Fruit fly (Drosophila melanogaster): Measurements from ENCODE around the gene CG14086.

CG14086 gene

DNA sequence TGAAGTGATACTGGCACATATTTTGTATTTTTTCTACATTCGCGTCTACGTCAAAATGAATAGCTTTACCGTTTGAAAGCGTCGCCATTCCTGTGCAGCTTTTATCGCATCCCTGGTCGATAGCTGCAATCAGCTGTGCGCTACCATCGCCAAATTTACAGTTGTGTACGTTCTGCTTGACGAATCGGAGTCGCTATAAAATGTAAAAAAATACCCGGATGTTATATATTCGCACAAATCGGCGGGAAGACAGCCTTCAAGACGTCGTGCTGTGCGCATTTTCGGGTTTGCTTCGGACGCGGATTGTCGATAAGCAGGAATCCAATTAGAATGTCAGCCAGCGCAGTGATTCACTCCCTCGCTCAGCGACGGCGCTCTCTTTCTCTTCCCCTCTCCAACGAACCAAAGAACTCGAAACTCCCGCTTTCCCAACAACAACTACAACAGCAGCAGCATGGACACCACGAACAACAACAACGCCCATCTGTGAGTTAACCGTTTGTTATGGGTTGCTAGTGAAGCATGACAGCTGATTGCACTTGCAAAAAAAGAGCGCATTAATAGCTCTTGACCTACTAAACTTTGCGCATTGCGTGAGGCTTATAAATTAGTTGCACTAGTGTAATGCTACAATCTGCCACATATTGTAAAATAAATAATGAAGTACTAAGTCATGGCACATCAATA is 19.2 kb downstream of the CG14086 start (continued):
- peak; percentile 1; the same call in 1 of the 2 replicates for TF ChIP-seq Xrp1 (GFP tag; IDR thresholded peaks at IDR 0.05)
- TF ChIP-seq Dp (GFP tag; optimal IDR thresholded peaks at IDR 0.05) = peak; percentile 40
- TF ChIP-seq CkIIα-i1 (GFP tag; IDR thresholded peaks at IDR 0.05) = no peak
- peak; percentile 3 for TF ChIP-seq Blimp-1 (GFP tag; optimal IDR thresholded peaks at IDR 0.05)
- TF ChIP-seq Dll (GFP tag; IDR thresholded peaks at IDR 0.05; ENCODE audit: partially characterized antibody) = 0 out of 4 replicates have a peak, but pooled peaks have one; percentile 34

DNA sequence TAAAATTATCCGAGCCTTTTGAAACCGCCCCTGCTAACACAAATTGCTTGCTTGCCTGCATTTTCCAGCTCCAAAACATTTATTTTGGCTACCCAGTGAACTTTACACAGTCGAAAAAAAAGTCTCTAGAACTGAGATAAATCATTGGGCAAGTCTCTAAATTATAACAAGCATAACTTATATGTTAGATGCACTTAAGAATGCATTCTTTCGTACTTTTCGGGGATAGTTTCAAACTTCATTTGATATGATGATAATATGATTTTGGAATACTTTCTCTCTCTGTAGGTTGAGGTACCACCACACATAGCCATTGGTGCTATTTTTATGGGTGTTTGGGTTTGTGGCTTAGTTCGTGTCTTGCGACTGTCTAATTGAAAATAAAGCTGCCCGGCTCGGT is 39.3 kb downstream of the CG14086 start:
- TF ChIP-seq HmgD (GFP tag; optimal IDR thresholded peaks at IDR 0.05) = no peak
- no peak for TF ChIP-seq ken (GFP tag; IDR thresholded peaks at IDR 0.05)
- peak; percentile 94 for TF ChIP-seq Drgx (GFP tag; IDR thresholded peaks at IDR 0.05)
- no peak for TF ChIP-seq CG2712 (tag; optimal IDR thresholded peaks at IDR 0.05)
- no peak for TF ChIP-seq CrebB (tag; optimal IDR thresholded peaks at IDR 0.05)
- no peak for TF ChIP-seq CG17829 (tag; optimal IDR thresholded peaks at IDR 0.05)
- TF ChIP-seq lab (GFP tag; optimal IDR thresholded peaks at IDR 0.05) = no peak
- TF ChIP-seq CG4282 (GFP tag; optimal IDR thresholded peaks at IDR 0.05) = no peak
- TF ChIP-seq cwo (GFP tag; optimal IDR thresholded peaks at IDR 0.05) = no peak
- TF ChIP-seq psq (GFP tag; optimal IDR thresholded peaks at IDR 0.05) = no peak
- TF ChIP-seq disco-r (GFP tag; optimal IDR thresholded peaks at IDR 0.05) = no peak
- no peak for TF ChIP-seq Sin3A (optimal IDR thresholded peaks at IDR 0.05)
- no peak for TF ChIP-seq ERR (GFP tag; optimal IDR thresholded peaks at IDR 0.05)
- TF ChIP-seq CG9932 (GFP tag; IDR thresholded peaks at IDR 0.05) = no peak
- no peak for TF ChIP-seq CG7372 (GFP tag; IDR thresholded peaks at IDR 0.05)
- no peak for TF ChIP-seq bbx (GFP tag; IDR thresholded peaks at IDR 0.05; ENCODE audit: partially characterized antibody)
- no peak for TF ChIP-seq vnd (GFP tag; IDR thresholded peaks at IDR 0.05; ENCODE audit: partially characterized antibody)
- no peak for TF ChIP-seq CG7928 (GFP tag; optimal IDR thresholded peaks at IDR 0.05)
- no peak for TF ChIP-seq bigmax (GFP tag; optimal IDR thresholded peaks at IDR 0.05)
- TF ChIP-seq Bteb2 (GFP tag; optimal IDR thresholded peaks at IDR 0.05) = no peak
- no peak for TF ChIP-seq CG30403 (GFP tag; optimal IDR thresholded peaks at IDR 0.05)
- peak; percentile 34 for TF ChIP-seq fd96Cb (tag; optimal IDR thresholded peaks at IDR 0.05)
- TF ChIP-seq ci (GFP tag; IDR thresholded peaks at IDR 0.05) = no peak
- no peak for TF ChIP-seq CG3281 (GFP tag; optimal IDR thresholded peaks at IDR 0.05)
- TF ChIP-seq pb (GFP tag; optimal IDR thresholded peaks at IDR 0.05) = no peak
- no peak for TF ChIP-seq CG13123 (GFP tag; optimal IDR thresholded peaks at IDR 0.05)
- TF ChIP-seq Eip74EF (GFP tag; optimal IDR thresholded peaks at IDR 0.05) = no peak
- TF ChIP-seq ewg (GFP tag; optimal IDR thresholded peaks at IDR 0.05) = no peak
- TF ChIP-seq pros (GFP tag; optimal IDR thresholded peaks at IDR 0.05) = no peak
- TF ChIP-seq CG2678 (tag; optimal IDR thresholded peaks at IDR 0.05) = no peak
- TF ChIP-seq YL-1 (GFP tag; optimal IDR thresholded peaks at IDR 0.05) = no peak
- no peak for TF ChIP-seq CG1792 (GFP tag; optimal IDR thresholded peaks at IDR 0.05)
- no peak for TF ChIP-seq CG2202 (tag; optimal IDR thresholded peaks at IDR 0.05)
- TF ChIP-seq CG4730 (GFP tag; IDR thresholded peaks at IDR 0.05) = 0 out of 2 replicates have a peak, but pooled peaks have one; percentile 9
- TF ChIP-seq CG10654 (GFP tag; optimal IDR thresholded peaks at IDR 0.05) = no peak
- TF ChIP-seq ham (GFP tag; IDR thresholded peaks at IDR 0.05) = no peak
- 0 out of 2 replicates have a peak, but pooled peaks have one; percentile 25 for TF ChIP-seq CG14667 (GFP tag; IDR thresholded peaks at IDR 0.05)
- no peak for TF ChIP-seq repo (GFP tag; optimal IDR thresholded peaks at IDR 0.05)
- peak; percentile 36 for TF ChIP-seq nmo (GFP tag; optimal IDR thresholded peaks at IDR 0.05)
- TF ChIP-seq CG13624 (GFP tag; optimal IDR thresholded peaks at IDR 0.05) = no peak
- TF ChIP-seq CG7987 (GFP tag; optimal IDR thresholded peaks at IDR 0.05) = no peak
- peak; percentile 84 for TF ChIP-seq sens (GFP tag)
- TF ChIP-seq Sry-δ (GFP tag; optimal IDR thresholded peaks at IDR 0.05) = no peak
- no peak for TF ChIP-seq MTF-1 (GFP tag; optimal IDR thresholded peaks at IDR 0.05; ENCODE audit: borderline replicate concordance)

Measured in whole organism, embryonic.